Worm (Caenorhabditis elegans): ENCODE measurements around the gene sre-48.
"Not testable (repeated sequence)": the region's sequence is repeated elsewhere in the genome, so short reads cannot be mapped to it uniquely, and the experiment has no call there.

The sre-48 gene

DNA sequence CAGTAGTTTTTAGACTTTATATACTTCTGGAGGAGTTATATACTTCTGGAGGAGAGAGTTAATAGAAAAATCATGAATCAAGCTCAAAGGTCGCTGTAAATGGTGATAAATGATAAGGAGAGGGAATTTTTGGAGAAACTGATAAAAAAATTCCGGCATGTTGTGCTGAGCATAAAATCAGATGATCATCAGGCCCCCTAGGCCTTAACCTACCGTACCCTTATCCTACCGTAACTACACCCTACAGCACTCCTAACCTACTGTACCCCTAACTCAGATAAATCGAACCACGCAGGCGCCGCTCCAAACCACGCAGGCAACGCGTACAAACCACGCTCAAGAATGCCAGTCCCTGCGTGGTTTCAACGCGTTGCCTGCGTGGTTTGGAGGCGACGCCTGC, 20.4 kb upstream of the sre-48 start, which contains the start of gene F01D5.3:
F01D5.3 (minus strand) TSS at position 101 of the 400 bp plus-strand sequence.
- not testable (repeated sequence) for TF ChIP-seq aly-1 (tag; optimal IDR thresholded peaks at IDR 0.05); flt-1 (GFP tag; IDR thresholded peaks at IDR 0.05); B0310.2 (tag; optimal IDR thresholded peaks at IDR 0.05)

DNA sequence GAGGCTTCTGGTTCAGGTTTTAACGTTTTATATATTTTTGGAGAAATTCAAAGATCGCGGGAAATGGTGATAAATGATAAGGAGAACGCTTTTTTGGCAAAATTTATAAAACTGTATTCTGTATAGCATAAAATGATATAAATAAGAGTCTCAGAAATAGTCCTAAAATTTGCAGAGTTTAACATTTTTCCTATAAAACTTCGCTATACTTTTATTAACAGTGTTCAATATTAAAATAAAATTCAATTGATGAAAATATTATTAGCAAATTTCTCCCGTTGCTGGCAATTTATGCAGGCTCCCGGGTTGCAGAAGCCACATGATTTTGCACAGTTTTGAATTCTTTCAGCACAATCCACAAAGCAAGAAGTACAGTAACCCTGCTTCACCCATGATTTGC, 19.3 kb upstream of the sre-48 start, which contains the start of gene F01D5.2:
F01D5.2 (minus strand) TSS at position 101 of the 400 bp plus-strand sequence.
- TF ChIP-seq hmbx-1 (tag; optimal IDR thresholded peaks at IDR 0.05) = no peak
- TF ChIP-seq flt-1 (GFP tag; IDR thresholded peaks at IDR 0.05) = no peak
- no peak for TF ChIP-seq tbx-11 (GFP tag; IDR thresholded peaks at IDR 0.05)
- no peak for TF ChIP-seq F13C5.2 (tag; optimal IDR thresholded peaks at IDR 0.05)
- TF ChIP-seq tra-4 (tag; optimal IDR thresholded peaks at IDR 0.05) = no peak
- TF ChIP-seq hnd-1 (tag; optimal IDR thresholded peaks at IDR 0.05) = no peak
- no peak for TF ChIP-seq pes-1 (GFP tag; IDR thresholded peaks at IDR 0.05)

DNA sequence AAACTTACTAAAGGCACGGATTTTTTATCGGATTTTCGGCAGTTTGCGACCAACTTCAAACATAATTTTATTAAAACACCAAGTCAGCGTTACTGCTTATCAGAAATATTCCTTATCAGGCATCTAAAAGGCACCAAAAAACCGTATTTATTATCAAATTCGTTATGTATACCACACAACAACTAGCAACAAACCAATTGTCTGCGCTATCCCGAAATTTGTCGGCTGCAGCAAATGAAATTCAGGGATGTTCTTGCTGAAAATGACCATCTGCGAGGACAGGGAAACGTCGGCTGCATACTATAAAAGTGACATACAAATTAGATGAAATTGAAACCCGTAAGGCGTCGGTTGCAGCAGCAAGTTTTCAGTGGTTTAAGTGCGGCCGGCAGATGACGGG, 18.3 kb upstream of the sre-48 start:
- no peak for TF ChIP-seq sea-1 (GFP tag; conservative IDR thresholded peaks at IDR 0.05)
- no peak for TF ChIP-seq aly-1 (tag; optimal IDR thresholded peaks at IDR 0.05)
- no peak for TF ChIP-seq ceh-36 (tag; optimal IDR thresholded peaks at IDR 0.05)
- no peak for TF ChIP-seq hnd-1 (tag; optimal IDR thresholded peaks at IDR 0.05)
- no peak for TF ChIP-seq flt-1 (GFP tag; IDR thresholded peaks at IDR 0.05)
- no peak for TF ChIP-seq tbx-37 (GFP tag; conservative IDR thresholded peaks at IDR 0.05)
- TF ChIP-seq hmg-4 (GFP tag; optimal IDR thresholded peaks at IDR 0.05) = no peak
- no peak for TF ChIP-seq F13C5.2 (tag; optimal IDR thresholded peaks at IDR 0.05)
- no peak for TF ChIP-seq tbx-11 (GFP tag; IDR thresholded peaks at IDR 0.05)
- TF ChIP-seq B0310.2 (tag; optimal IDR thresholded peaks at IDR 0.05) = no peak
- TF ChIP-seq pes-1 (GFP tag; IDR thresholded peaks at IDR 0.05) = no peak
- no peak for TF ChIP-seq scrt-1 (GFP tag; IDR thresholded peaks at IDR 0.05)

DNA sequence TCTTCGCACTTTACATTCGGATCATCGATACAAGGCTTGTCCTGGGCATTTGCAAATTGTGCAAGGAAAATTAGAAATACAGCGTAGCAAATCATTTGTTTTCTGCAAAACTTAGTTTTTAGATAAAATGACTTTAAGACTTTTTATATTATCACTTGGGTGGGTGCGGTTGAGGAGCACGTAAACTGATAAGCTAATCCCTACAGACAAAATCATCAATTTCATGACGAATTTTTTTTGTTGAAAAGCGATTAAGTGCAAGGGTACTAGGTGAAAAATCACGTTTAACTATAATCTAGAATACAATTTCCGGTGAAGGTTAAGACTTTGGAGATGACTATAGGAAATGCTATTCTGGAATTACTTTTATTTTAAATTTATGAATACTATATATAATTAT, 17.8 kb upstream of the sre-48 start, which contains the start of gene F01D5.1:
F01D5.1 (minus strand) TSS at position 105 of the 400 bp plus-strand sequence.
- TF ChIP-seq B0310.2 (tag; optimal IDR thresholded peaks at IDR 0.05) (no peak), hmbx-1 (tag; optimal IDR thresholded peaks at IDR 0.05) (no peak), ceh-13 (GFP tag; optimal IDR thresholded peaks at IDR 0.05) (no peak), aly-1 (tag; optimal IDR thresholded peaks at IDR 0.05) (no peak), flt-1 (GFP tag; IDR thresholded peaks at IDR 0.05) (no peak), hnd-1 (tag; optimal IDR thresholded peaks at IDR 0.05) (no peak), tbx-11 (GFP tag; IDR thresholded peaks at IDR 0.05) (no peak), pes-1 (GFP tag; IDR thresholded peaks at IDR 0.05) (no peak), hmg-4 (GFP tag; optimal IDR thresholded peaks at IDR 0.05) (no peak), tbx-37 (GFP tag; conservative IDR thresholded peaks at IDR 0.05) (no peak), tra-4 (tag; optimal IDR thresholded peaks at IDR 0.05) (no peak), scrt-1 (GFP tag; IDR thresholded peaks at IDR 0.05) (no peak), F13C5.2 (tag; optimal IDR thresholded peaks at IDR 0.05) (no peak), ama-1 (optimal IDR thresholded peaks at IDR 0.05) (no peak), ets-7 (tag; optimal IDR thresholded peaks at IDR 0.05) (no peak), sea-1 (GFP tag; conservative IDR thresholded peaks at IDR 0.05) (no peak)

DNA sequence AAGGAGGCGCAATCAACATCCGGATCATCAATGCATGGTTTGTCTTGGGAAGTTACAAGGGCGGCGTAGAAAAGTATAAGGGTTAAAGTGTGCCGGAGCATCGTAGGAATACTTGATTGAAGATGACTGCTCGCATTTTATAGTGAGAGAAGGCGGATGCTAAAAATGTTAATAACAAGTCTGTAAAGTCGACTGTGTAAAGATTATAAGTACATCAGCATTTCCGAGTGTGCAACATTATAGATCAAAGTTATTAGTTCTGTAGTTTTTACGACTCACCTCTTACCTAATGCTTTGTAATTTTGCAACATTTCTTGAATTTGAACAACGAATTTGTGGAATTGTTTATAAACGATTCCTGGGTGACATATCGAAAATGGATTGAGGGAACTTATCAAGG, 15.3 kb upstream of the sre-48 start, which contains the start of gene Y39G8B.7:
Y39G8B.7 (minus strand) TSS at position 101 of the 400 bp plus-strand sequence.
- TF ChIP-seq tbx-37 (GFP tag; conservative IDR thresholded peaks at IDR 0.05) (no peak), pes-1 (GFP tag; IDR thresholded peaks at IDR 0.05) (no peak), scrt-1 (GFP tag; IDR thresholded peaks at IDR 0.05) (no peak), B0310.2 (tag; optimal IDR thresholded peaks at IDR 0.05) (no peak), hnd-1 (tag; optimal IDR thresholded peaks at IDR 0.05) (no peak), ceh-36 (tag; optimal IDR thresholded peaks at IDR 0.05) (no peak), sea-1 (GFP tag; conservative IDR thresholded peaks at IDR 0.05) (no peak), hmg-4 (GFP tag; optimal IDR thresholded peaks at IDR 0.05) (no peak), tra-4 (tag; optimal IDR thresholded peaks at IDR 0.05) (no peak)

DNA sequence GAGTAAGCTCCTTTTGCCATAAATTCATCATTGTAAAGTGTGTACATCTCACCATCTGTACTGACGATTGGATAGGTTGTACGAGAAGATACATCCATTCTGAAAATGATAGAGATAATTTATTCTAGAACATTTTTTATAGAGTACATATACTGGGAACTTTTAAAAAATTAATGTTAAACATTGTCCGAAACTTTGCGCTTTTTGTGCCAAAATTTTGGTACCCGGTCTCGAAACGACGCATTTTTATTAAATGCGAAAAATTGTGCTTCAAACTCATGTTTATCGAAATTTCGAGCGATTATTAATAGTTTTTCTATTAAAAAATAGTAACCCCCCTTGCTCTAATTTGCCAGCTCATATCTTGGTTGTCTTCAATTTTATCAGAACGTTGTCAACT, 12.1 kb upstream of the sre-48 start, which contains the start of gene Y39G8B.5:
Y39G8B.5 (minus strand) TSS at position 101 of the 400 bp plus-strand sequence.
- TF ChIP-seq pes-1 (GFP tag; IDR thresholded peaks at IDR 0.05) (no peak), tra-4 (tag; optimal IDR thresholded peaks at IDR 0.05) (no peak), ceh-36 (tag; optimal IDR thresholded peaks at IDR 0.05) (no peak), tbx-11 (GFP tag; IDR thresholded peaks at IDR 0.05) (no peak), sea-1 (GFP tag; conservative IDR thresholded peaks at IDR 0.05) (no peak), hnd-1 (tag; optimal IDR thresholded peaks at IDR 0.05) (no peak), ama-1 (optimal IDR thresholded peaks at IDR 0.05) (no peak), tbx-37 (GFP tag; conservative IDR thresholded peaks at IDR 0.05) (no peak)

DNA sequence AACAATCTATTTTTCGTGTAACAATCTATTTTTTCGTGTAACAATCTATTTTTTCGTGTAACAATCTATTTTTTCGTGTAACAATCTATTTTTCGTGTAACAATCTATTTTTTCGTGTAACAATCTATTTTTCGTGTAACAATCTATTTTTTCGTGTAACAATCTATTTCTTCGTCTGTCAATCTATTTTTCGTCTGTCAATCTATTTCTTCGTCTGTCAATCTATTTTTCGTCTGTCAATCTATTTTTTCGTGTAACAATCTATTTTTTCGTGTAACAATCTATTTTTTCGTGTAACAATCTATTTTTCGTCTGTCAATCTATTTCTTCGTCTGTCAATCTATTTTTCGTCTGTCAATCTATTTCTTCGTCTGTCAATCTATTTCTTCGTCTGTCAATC, 6.4 kb upstream of the sre-48 start:
- TF ChIP-seq hmbx-1 (tag; optimal IDR thresholded peaks at IDR 0.05) = peak; percentile 54

DNA sequence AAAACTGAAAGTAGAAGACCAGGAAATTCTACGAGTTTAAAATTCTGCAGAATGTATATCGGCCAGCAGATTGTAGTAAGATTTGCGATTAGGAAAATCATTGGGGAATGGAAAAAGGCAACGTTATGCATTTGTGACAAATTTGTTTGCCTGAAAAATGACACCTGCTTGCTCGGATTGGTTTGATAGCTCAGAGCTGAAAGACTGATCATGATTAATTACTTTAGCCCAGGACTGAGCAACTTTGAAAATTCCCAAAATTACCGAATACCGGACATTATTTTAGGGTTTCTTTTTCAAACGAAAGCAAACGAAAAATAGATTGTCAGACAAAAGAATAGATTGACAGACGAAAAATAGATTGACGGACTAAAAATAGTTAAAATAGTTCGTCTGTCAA, 4.9 kb upstream of the sre-48 start, which contains the start of gene sre-47:
sre-47 (minus strand) TSS at position 101 of the 400 bp plus-strand sequence.
- TF ChIP-seq ama-1 (optimal IDR thresholded peaks at IDR 0.05) = no peak
- TF ChIP-seq hmbx-1 (tag; optimal IDR thresholded peaks at IDR 0.05) = no peak
- TF ChIP-seq scrt-1 (GFP tag; IDR thresholded peaks at IDR 0.05) = no peak
- no peak for TF ChIP-seq tbx-37 (GFP tag; conservative IDR thresholded peaks at IDR 0.05)
- no peak for TF ChIP-seq B0310.2 (tag; optimal IDR thresholded peaks at IDR 0.05)
- TF ChIP-seq tbx-11 (GFP tag; IDR thresholded peaks at IDR 0.05) = no peak
- TF ChIP-seq hmg-4 (GFP tag; optimal IDR thresholded peaks at IDR 0.05) = no peak
- no peak for TF ChIP-seq hnd-1 (tag; optimal IDR thresholded peaks at IDR 0.05)
- no peak for TF ChIP-seq aly-1 (tag; optimal IDR thresholded peaks at IDR 0.05)
- TF ChIP-seq ets-7 (tag; optimal IDR thresholded peaks at IDR 0.05) = no peak
- TF ChIP-seq flt-1 (GFP tag; IDR thresholded peaks at IDR 0.05) = no peak
